Worm (Caenorhabditis elegans) whole organism, mixed stage, embryonic: ENCODE data around the gene slc-17.4.

Source experiments
- flh-1 ChIP-seq: fragments of 200-800 bp; sonication (Bioruptor generic); optimal IDR thresholded peaks from 2 replicates; lab custom pipeline; 2018; ENCODE audit warnings: mild to moderate bottlenecking, missing genetic modification characterization, moderate library complexity, missing compliant biosample characterization
- lin-13 ChIP-seq: fragments of 150-350 bp; optimal IDR thresholded peaks from 2 replicates; lab custom pipeline; 2014; ENCODE audit warnings: missing biosample characterization, missing genetic modification characterization

DNA sequence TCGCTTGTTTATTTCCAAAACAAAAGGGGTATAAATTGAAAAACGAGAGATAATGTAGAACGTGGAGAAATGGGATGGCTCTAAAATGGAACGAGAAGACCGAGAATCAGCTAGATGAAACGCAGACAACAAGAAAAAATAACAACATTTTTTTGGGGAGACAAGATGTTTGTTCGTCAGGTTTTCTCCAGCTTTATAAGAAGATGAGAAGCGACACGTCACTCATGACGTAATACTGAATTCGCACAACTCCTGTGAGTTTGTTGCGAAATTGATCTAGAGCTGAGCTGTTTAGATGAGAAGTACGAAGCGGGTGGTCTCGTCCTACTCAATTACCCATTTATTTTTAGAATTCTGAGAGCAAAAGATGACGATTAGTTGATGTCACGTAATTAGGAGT, 6.3 kb downstream of the slc-17.4 start:
- TF ChIP-seq lin-13 (tag; lab: Kevin White, UChicago) = no peak
- TF ChIP-seq flh-1 (GFP tag; lab: Kevin White, UChicago) = no peak
